Worm (Caenorhabditis elegans) whole organism, L4 larva: ENCODE data around the gene F46C3.6.

Experiments used
- F10B5.3 ChIP-seq: sonication (generic microtip); optimal IDR thresholded peaks from 2 replicates; lab custom pipeline; 2016; ENCODE audit warnings: mild to moderate bottlenecking, missing genetic modification characterization, missing compliant biosample characterization
- F37D6.2 ChIP-seq: sonication (generic microtip); optimal IDR thresholded peaks from 2 replicates; lab custom pipeline; 2016; ENCODE audit warnings: mild to moderate bottlenecking, missing genetic modification characterization, missing compliant biosample characterization
- F49E8.2 ChIP-seq: sonication (generic microtip); optimal IDR thresholded peaks from 2 replicates; lab custom pipeline; 2016; ENCODE audit warnings: missing compliant biosample characterization, mild to moderate bottlenecking, missing genetic modification characterization, borderline replicate concordance
- R02D3.7 ChIP-seq: fragments of 150-350 bp; sonication (generic microtip); optimal IDR thresholded peaks from 3 replicates; lab custom pipeline; 2014; ENCODE audit warnings: missing biosample characterization, missing genetic modification characterization
- T26A8.4 ChIP-seq: fragments of 200-800 bp; sonication (Bioruptor generic); IDR thresholded peaks from 2 replicates; pipeline ENCODE4 v1.3.6; 2022; ENCODE audit warnings: missing genetic modification characterization, missing compliant biosample characterization
- Y105C5A.15 ChIP-seq: fragments of 200-800 bp; sonication (Bioruptor generic); IDR thresholded peaks from 2 replicates; pipeline ENCODE4 v1.3.6; 2022; ENCODE audit warnings: missing genetic modification characterization, missing compliant biosample characterization
- ZK546.5 ChIP-seq, 2 experiments: sonication (generic microtip); optimal IDR thresholded peaks; 2 replicates each; lab custom pipeline; 2017; ENCODE audit warnings: missing biosample characterization in 2 of 2, missing genetic modification characterization in 2 of 2
- aha-1 ChIP-seq: fragments of 150-350 bp; peaks from one replicate; lab custom pipeline; 2014; ENCODE audit warnings: missing biosample characterization, missing genetic modification characterization
- arid-1 ChIP-seq: fragments of 200-800 bp; sonication (Bioruptor generic); conservative IDR thresholded peaks from 2 replicates; pipeline ENCODE4 v1.3.6; 2022; ENCODE audit warnings: missing genetic modification reagents, missing genetic modification characterization, missing compliant biosample characterization
- ceh-20 ChIP-seq: fragments of 200-800 bp; sonication (Bioruptor generic); IDR thresholded peaks from 2 replicates; pipeline ENCODE4 v1.3.6; 2022; ENCODE audit warnings: missing genetic modification reagents, missing genetic modification characterization, missing compliant biosample characterization
- ces-1 ChIP-seq: fragments of 150-350 bp; sonication (generic microtip); optimal IDR thresholded peaks from 4 replicates; lab custom pipeline; 2014; ENCODE audit warnings: missing biosample characterization, missing genetic modification reagents, missing genetic modification characterization
- ctbp-1 ChIP-seq: fragments of 200-800 bp; sonication (Bioruptor generic); IDR thresholded peaks from 2 replicates; pipeline ENCODE4 v1.3.6; 2022; ENCODE audit warnings: missing genetic modification reagents, missing genetic modification characterization, missing compliant biosample characterization
- daf-8 ChIP-seq: fragments of 200-800 bp; sonication (Bioruptor generic); IDR thresholded peaks from 2 replicates; pipeline ENCODE4 v1.3.6; 2022; ENCODE audit warnings: missing genetic modification characterization, missing compliant biosample characterization
- fos-1 ChIP-seq: fragments of 150-350 bp; optimal IDR thresholded peaks from 2 replicates; lab custom pipeline; 2014; ENCODE audit warnings: missing biosample characterization, missing genetic modification characterization
- hlh-11 ChIP-seq: fragments of 200-800 bp; sonication (Bioruptor generic); optimal IDR thresholded peaks from 2 replicates; lab custom pipeline; 2018; ENCODE audit warnings: mild to moderate bottlenecking, missing genetic modification characterization, missing compliant biosample characterization
- hlh-30 ChIP-seq: sonication (generic microtip); optimal IDR thresholded peaks from 2 replicates; lab custom pipeline; 2017; ENCODE audit warnings: antibody characterized with exemption, mild to moderate bottlenecking, missing genetic modification characterization, missing compliant biosample characterization; ENCODE audit not compliant: insufficient read depth
- lin-29 ChIP-seq: fragments of 200-800 bp; sonication (Bioruptor generic); IDR thresholded peaks from 2 replicates; pipeline ENCODE4 v1.3.6; 2022; ENCODE audit warnings: missing genetic modification reagents, missing genetic modification characterization, missing compliant biosample characterization
- lir-3 ChIP-seq: sonication (generic microtip); optimal IDR thresholded peaks from 2 replicates; lab custom pipeline; 2016; ENCODE audit warnings: mild to moderate bottlenecking, missing genetic modification characterization, missing compliant biosample characterization
- lsy-2 ChIP-seq, 2 experiments: fragments of 150-350 bp in 1 of 2; sonication (generic microtip) in 1 of 2; optimal IDR thresholded peaks; 2 replicates each; lab custom pipeline; 2014 to 2017; ENCODE audit warnings: missing biosample characterization in 2 of 2, missing genetic modification characterization in 2 of 2
- madf-9 ChIP-seq: fragments of 200-800 bp; sonication (Bioruptor generic); conservative IDR thresholded peaks from 2 replicates; pipeline ENCODE4 v1.3.6; 2022; ENCODE audit warnings: missing genetic modification reagents, missing genetic modification characterization, missing compliant biosample characterization
- mdl-1 ChIP-seq, 2 experiments: fragments of 150-350 bp in 1 of 2; sonication (generic microtip) in 1 of 2; optimal IDR thresholded peaks; 2 replicates each; lab custom pipeline; 2014 to 2017; ENCODE audit warnings: missing biosample characterization in 2 of 2, missing genetic modification characterization in 2 of 2
- mep-1 ChIP-seq: fragments of 150-350 bp; sonication (generic microtip); optimal IDR thresholded peaks from 3 replicates; lab custom pipeline; 2014; ENCODE audit warnings: missing biosample characterization, missing genetic modification characterization
- mxl-2 ChIP-seq: fragments of 200-800 bp; sonication (Bioruptor generic); conservative IDR thresholded peaks from 2 replicates; pipeline ENCODE4 v1.3.6; 2022; ENCODE audit warnings: missing genetic modification reagents, missing genetic modification characterization, missing compliant biosample characterization
- mxl-3 ChIP-seq: fragments of 200-800 bp; sonication (Bioruptor generic); optimal IDR thresholded peaks from 2 replicates; lab custom pipeline; 2018; ENCODE audit warnings: mild to moderate bottlenecking, missing genetic modification characterization, missing compliant biosample characterization
- pha-4 ChIP-seq, 2 experiments: fragments of 150-350 bp in 1 of 2; fragments of 200-800 bp in 1 of 2; sonication (Bioruptor generic) in 1 of 2; IDR thresholded peaks in 1 of 2; optimal IDR thresholded peaks in 1 of 2; 2 replicates each; pipeline versions ENCODE4 v1.3.6 to Lab custom; 2014 to 2022; ENCODE audit warnings: missing genetic modification characterization in 2 of 2, missing genetic modification reagents in 2 of 2, missing biosample characterization in 1 of 2, missing compliant biosample characterization in 1 of 2
- saeg-2 ChIP-seq: fragments of 200-800 bp; sonication (Bioruptor generic); IDR thresholded peaks from 2 replicates; pipeline ENCODE4 v1.3.6; 2022; ENCODE audit warnings: missing genetic modification reagents, missing genetic modification characterization, missing compliant biosample characterization
- set-16 ChIP-seq: fragments of 200-800 bp; sonication (Bioruptor generic); IDR thresholded peaks from 2 replicates; pipeline ENCODE4 v1.3.6; 2022; ENCODE audit warnings: missing genetic modification reagents, missing genetic modification characterization, missing compliant biosample characterization
- skn-1 ChIP-seq: fragments of 150-350 bp; optimal IDR thresholded peaks from 2 replicates; lab custom pipeline; 2014; ENCODE audit warnings: missing biosample characterization, missing genetic modification characterization
- spr-1 ChIP-seq: sonication (generic microtip); optimal IDR thresholded peaks from 2 replicates; lab custom pipeline; 2016; ENCODE audit warnings: mild to moderate bottlenecking, missing genetic modification characterization, missing compliant biosample characterization
- spr-3 ChIP-seq: fragments of 200-800 bp; sonication (Bioruptor generic); optimal IDR thresholded peaks from 2 replicates; lab custom pipeline; 2018; ENCODE audit warnings: mild to moderate bottlenecking, missing genetic modification characterization, missing compliant biosample characterization
- tag-97 ChIP-seq: fragments of 200-800 bp; sonication (Bioruptor generic); IDR thresholded peaks from 2 replicates; pipeline ENCODE4 v1.3.6; 2022; ENCODE audit warnings: missing genetic modification characterization, missing compliant biosample characterization
- unc-62 ChIP-seq, 3 experiments: fragments of 150-350 bp in 1 of 3; sonication (generic microtip); optimal IDR thresholded peaks in 2 of 3; peaks in 1 of 3; 1 replicate in 1 of 3; 2 replicates in 2 of 3; lab custom pipeline; 2014 to 2017; ENCODE audit warnings: missing biosample characterization in 3 of 3, missing genetic modification characterization in 3 of 3, missing genetic modification reagents in 3 of 3, missing genotype in 1 of 3
- zfp-2 ChIP-seq: sonication (generic microtip); optimal IDR thresholded peaks from 2 replicates; lab custom pipeline; 2016; ENCODE audit warnings: mild to moderate bottlenecking, missing genetic modification characterization, missing compliant biosample characterization
- zip-2 ChIP-seq: fragments of 150-350 bp; optimal IDR thresholded peaks from 2 replicates; lab custom pipeline; 2014; ENCODE audit warnings: missing biosample characterization, missing genetic modification characterization

The F46C3.6 gene

DNA sequence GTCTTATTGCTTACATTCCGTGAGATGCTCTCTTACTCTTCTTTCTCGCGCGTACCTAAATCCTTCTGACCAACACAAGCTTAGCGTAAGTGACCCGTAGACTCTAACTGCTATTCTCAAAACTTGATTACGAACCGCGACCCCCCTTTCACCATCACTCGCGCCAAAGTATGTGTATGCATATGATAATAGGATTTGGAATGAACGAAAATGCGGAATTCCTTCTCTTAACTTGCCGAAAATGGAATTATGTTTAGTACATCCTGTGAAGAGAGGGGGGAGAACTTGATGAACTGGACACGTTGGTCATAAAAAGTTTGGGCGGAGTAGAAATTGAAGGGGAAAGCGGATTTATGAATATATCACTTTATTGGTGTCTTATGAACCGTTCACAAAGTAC lies 33.0 kb downstream of the F46C3.6 start (continued):
- TF ChIP-seq lsy-2 (tag; optimal IDR thresholded peaks at IDR 0.05; lab: Kevin White, UChicago) (no peak), aha-1 (tag; lab: Kevin White, UChicago) (no peak), fos-1 (tag; lab: Kevin White, UChicago) (no peak), pha-4 (GFP tag; IDR thresholded peaks at IDR 0.05; lab: Robert Waterston, UW) (no peak), pha-4 (tag; optimal IDR thresholded peaks at IDR 0.05; lab: Kevin White, UChicago) (no peak), ctbp-1 (GFP tag; lab: Robert Waterston, UW) (peak; percentile 62; the same call in 1 of the 2 replicates), mep-1 (no peak), ces-1 (peak; percentile 90), daf-8 (no peak), F10B5.3 (tag; lab: Kevin White, UChicago) (no peak), lir-3 (tag; lab: Kevin White, UChicago) (no peak), skn-1 (tag; lab: Kevin White, UChicago) (no peak)
- TF ChIP-seq, all 104 proteins: peak for 4

DNA sequence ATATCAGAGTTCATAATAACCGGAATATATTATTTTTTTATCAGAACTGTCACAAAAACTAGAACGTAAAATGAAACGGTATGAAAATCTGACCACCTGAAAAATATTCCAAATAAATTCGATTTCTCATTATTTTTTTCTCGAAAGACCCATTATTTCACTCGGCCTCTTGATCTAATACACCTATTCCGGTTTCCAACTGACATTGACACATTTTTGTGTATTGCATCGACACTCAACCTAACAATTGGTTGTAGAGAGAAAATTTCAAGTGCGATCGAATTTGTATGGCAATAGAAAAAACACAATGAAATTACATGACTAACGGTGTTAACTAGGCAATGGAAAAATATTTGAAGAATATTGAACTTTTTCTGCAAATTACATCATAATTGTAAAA lies 34.0 kb downstream of the F46C3.6 start:
- TF ChIP-seq spr-3 (GFP tag; lab: Kevin White, UChicago), result no peak
- TF ChIP-seq ceh-20, result no peak
- no peak for TF ChIP-seq saeg-2
- TF ChIP-seq F37D6.2 (tag; lab: Kevin White, UChicago), result no peak
- TF ChIP-seq zfp-2, result no peak
- no peak for TF ChIP-seq zip-2 (tag; lab: Kevin White, UChicago)
- no peak for TF ChIP-seq F49E8.2 (tag; lab: Kevin White, UChicago)
- TF ChIP-seq mep-1, result no peak
- no peak for TF ChIP-seq T26A8.4 (GFP tag; lab: Robert Waterston, UW)
- TF ChIP-seq lir-3 (tag; lab: Kevin White, UChicago), result no peak
- no peak for TF ChIP-seq mxl-2 (GFP tag; lab: Robert Waterston, UW)
- TF ChIP-seq arid-1 (GFP tag; lab: Robert Waterston, UW), result no peak
- TF ChIP-seq R02D3.7 (tag; lab: Kevin White, UChicago), result no peak
- TF ChIP-seq Y105C5A.15 (GFP tag; lab: Robert Waterston, UW), result no peak

DNA sequence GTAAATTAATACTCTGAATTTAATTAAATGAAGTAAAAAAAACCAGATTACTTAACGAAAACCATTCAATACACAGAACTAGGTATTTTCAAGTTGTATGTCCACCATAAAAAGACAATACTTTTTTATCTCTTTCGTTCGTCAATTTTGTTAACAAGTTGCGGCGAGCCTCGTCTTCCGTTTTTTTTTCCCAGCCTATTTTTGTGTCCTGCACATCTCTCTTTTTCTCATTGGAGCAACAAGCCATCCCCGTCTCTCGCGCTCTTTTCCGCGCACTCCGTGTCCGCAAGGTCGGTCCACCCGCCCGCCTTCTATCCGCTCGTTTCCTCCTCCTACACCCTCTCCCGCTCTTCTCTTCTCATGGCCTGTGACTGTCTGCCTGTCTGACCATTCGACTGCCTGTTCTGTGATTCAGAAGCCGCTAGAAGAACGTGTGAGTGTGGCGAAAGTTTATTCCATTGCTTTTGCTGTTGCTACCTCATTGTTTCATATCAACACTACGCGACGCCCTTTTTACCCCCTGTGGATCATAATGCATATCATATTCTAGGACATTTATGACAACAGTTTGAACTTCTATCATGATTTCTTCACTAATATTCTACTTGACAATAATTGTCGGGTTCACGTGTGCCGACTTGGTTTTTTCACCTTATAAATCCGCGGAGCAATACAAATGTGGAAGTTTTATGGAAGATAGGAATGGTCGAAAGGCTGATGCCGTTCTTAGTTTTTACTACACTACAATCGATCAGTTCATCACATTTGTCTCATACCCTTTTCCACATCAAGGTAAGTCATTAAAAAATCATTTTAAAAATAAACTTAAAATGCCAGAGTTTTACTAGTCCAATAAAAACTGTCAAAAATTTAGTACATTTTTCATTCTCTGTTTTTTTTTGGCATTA lies 35.1 kb downstream of the F46C3.6 start, which contains the start of the genes F08B12.11 and prmn-1:
Gene F08B12.11 (plus strand): TSS at position 521 of the 908 bp plus-strand sequence.
Gene prmn-1 (plus strand): TSS at position 551 of the 908 bp plus-strand sequence.
- TF ChIP-seq hlh-30 (tag; lab: Kevin White, UChicago) (peak; percentile 19), unc-62 (GFP tag; optimal IDR thresholded peaks at IDR 0.05 in 1 of 2; lab: Kevin White, UChicago) (peak in 1 of 2 experiments; percentile 96), unc-62 (tag; optimal IDR thresholded peaks at IDR 0.05; lab: Kevin White, UChicago) (no peak), lin-29 (no peak), ZK546.5 (tag; optimal IDR thresholded peaks at IDR 0.05; lab: Kevin White, UChicago) (no peak), set-16 (GFP tag; lab: Robert Waterston, UW) (peak; percentile 87), madf-9 (GFP tag; lab: Robert Waterston, UW) (0 out of 2 replicates have a peak, but pooled peaks have one; percentile 56), tag-97 (GFP tag; lab: Robert Waterston, UW) (0 out of 2 replicates have a peak, but pooled peaks have one; percentile 46), mxl-3 (GFP tag; lab: Kevin White, UChicago) (peak; percentile 44), mdl-1 (tag; optimal IDR thresholded peaks at IDR 0.05; lab: Kevin White, UChicago) (peak in 1 of 2 experiments; percentile 21), hlh-11 (peak; percentile 26), aha-1 (tag; lab: Kevin White, UChicago) (peak; percentile 74), spr-3 (GFP tag; lab: Kevin White, UChicago) (no peak), spr-1 (tag; lab: Kevin White, UChicago) (peak; percentile 7)
